Worm (Caenorhabditis elegans) whole organism, L1 larva: Measurements from ENCODE around the gene C18G1.6.

Experiments
- blmp-1 ChIP-seq: fragments of 150-350 bp; optimal IDR thresholded peaks from 2 replicates; lab custom pipeline; 2014; ENCODE audit warnings: missing biosample characterization, missing genetic modification characterization
- ceh-82 ChIP-seq, 3 experiments: fragments of 150-350 bp in 1 of 3; sonication (generic microtip) in 2 of 3; optimal IDR thresholded peaks; 2 replicates each; lab custom pipeline; 2014 to 2017; ENCODE audit warnings: missing biosample characterization in 3 of 3, missing genetic modification characterization in 3 of 3
- elt-3 ChIP-seq, 6 experiments: fragments of 150-350 bp in 1 of 6; sonication (generic microtip); optimal IDR thresholded peaks; 2 replicates each; lab custom pipeline; 2017 to 2018; ENCODE audit warnings: missing biosample characterization in 6 of 6, missing genetic modification characterization in 6 of 6, inconsistent platforms in 1 of 6
- fkh-10 ChIP-seq: sonication (generic microtip); optimal IDR thresholded peaks from 2 replicates; lab custom pipeline; 2017; ENCODE audit warnings: missing biosample characterization, missing genetic modification reagents, missing genetic modification characterization
- lin-13 ChIP-seq: fragments of 150-350 bp; optimal IDR thresholded peaks from 2 replicates; lab custom pipeline; 2014; ENCODE audit warnings: missing biosample characterization, missing genetic modification reagents, missing genetic modification characterization
- mab-9 ChIP-seq: fragments of 200-800 bp; sonication (Bioruptor generic); IDR thresholded peaks from 2 replicates; pipeline ENCODE4 v1.3.6; 2022; ENCODE audit warnings: missing genetic modification reagents, missing genetic modification characterization, missing compliant biosample characterization
- pax-3 ChIP-seq: fragments of 200-800 bp; sonication (Bioruptor generic); optimal IDR thresholded peaks from 2 replicates; lab custom pipeline; 2018; ENCODE audit warnings: mild to moderate bottlenecking, missing genetic modification characterization, moderate library complexity, missing compliant biosample characterization
- skn-1 ChIP-seq: fragments of 150-350 bp; optimal IDR thresholded peaks from 2 replicates; lab custom pipeline; 2014; ENCODE audit warnings: missing biosample characterization, missing genetic modification characterization
- vab-15 ChIP-seq: sonication (generic microtip); optimal IDR thresholded peaks from 2 replicates; lab custom pipeline; 2017; ENCODE audit warnings: missing genotype, mild to moderate bottlenecking, missing genetic modification characterization, missing compliant biosample characterization

- no peak for TF ChIP-seq ceh-82 (tag; optimal IDR thresholded peaks at IDR 0.05; lab: Kevin White, UChicago)
- TF ChIP-seq blmp-1 (tag; lab: Kevin White, UChicago), result no peak
- TF ChIP-seq fkh-10 (GFP tag; lab: Kevin White, UChicago), result no peak
- no peak for TF ChIP-seq pax-3 (tag; lab: Kevin White, UChicago)
- no peak for TF ChIP-seq lin-13 (GFP tag; lab: Kevin White, UChicago)
- no peak for TF ChIP-seq mab-9 (GFP tag; lab: Robert Waterston, UW)
- TF ChIP-seq skn-1 (tag; lab: Kevin White, UChicago), result no peak
- TF ChIP-seq vab-15 (tag; lab: Kevin White, UChicago), result no peak
- no peak for TF ChIP-seq elt-3 (tag; optimal IDR thresholded peaks at IDR 0.05; lab: Kevin White, UChicago)
These were observed 8.1 kb downstream of the C18G1.6 start for ce11 chrV:4758540-4758939.
